Fruit fly (Drosophila melanogaster): Measurements from ENCODE around the gene Vsx1.

DNA sequence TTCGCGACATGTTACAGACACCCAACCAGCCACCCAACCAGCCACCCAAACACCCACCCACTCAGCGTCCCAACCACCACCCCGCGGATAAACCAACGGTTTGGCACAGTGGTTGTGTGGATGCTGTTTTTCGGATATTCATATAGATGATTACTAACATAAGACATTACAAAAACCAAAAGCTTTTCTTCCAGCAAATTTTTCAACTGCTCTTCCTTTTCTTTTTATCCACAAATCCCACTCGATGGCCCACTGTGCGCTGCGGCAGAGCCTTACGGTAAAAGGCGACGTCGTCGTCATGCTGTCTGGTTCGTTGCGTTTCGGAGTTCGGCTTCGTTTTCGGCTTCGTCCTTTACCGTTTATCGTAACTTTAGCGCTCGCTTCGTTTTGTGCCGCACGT lies 44.5 kb downstream of the Vsx1 start:
- TF ChIP-seq CG8478 (optimal IDR thresholded peaks at IDR 0.05), result no peak
- TF ChIP-seq pan (optimal IDR thresholded peaks at IDR 0.05), result no peak

Measured in whole organism.